Worm (Caenorhabditis elegans): Measurements from ENCODE around the gene T25B6.3.
A peak's percentile ranks its signal among the peaks of the same experiment; 100 is the strongest.

Gene T25B6.3

DNA sequence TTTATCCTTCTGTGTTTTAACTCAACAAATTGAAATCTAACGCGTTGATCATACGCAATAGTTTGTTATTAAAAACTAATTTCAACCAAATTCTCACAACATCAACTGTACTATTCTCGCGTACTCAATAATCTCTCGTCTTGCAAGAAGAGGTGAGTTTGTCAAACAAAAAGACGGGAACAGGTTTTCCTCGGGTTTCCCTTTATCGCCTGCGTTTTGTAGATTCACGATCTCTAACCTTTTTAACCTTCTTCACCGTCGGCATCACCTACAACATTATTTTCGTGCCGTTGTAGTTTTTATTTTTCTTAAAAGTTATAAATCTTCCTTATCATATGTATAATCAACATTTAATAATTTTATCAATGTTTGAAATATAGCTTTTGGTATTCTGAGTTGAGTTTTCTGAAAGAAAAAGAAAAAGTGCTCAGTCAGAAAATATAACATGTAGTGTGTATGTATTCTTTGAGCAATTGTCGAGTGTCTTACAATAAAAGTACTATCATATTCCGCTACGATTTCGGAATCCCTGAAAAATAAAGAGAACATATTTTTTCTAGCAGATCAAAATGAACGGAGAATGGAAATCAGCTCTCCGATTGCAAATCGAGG is 1.6 kb downstream of the T25B6.3 start, which contains the start of gene snf-12:
snf-12 (plus strand) TSS at position 562 of the 612 bp plus-strand sequence.
- TF ChIP-seq somi-1 (GFP tag; optimal IDR thresholded peaks at IDR 0.05) (no peak), pha-4 (tag; optimal IDR thresholded peaks at IDR 0.05) (no peak), let-607 (tag; optimal IDR thresholded peaks at IDR 0.05) (no peak), die-1 (tag; optimal IDR thresholded peaks at IDR 0.05) (no peak)

DNA sequence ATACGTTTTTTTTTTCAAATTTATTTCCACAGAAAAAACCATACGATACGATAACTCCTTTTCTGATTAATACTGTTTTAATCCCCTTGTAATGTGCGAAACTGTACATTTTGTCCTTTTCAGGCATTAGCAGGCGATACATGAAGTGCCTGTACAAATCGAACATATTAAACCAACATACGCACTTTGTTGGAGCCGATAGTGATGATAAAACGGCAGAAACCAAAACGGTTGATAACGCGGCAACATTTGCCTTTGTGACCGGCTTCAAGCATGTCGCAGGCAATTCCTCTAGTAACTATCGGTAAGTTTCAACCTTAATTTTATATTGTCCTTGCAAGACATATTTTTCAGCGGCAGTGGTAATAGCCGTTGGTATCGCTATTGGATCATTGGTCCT is 6.9 kb downstream of the T25B6.3 start, which contains the start of gene nep-22:
nep-22 (plus strand) TSS at position 245 of the 400 bp plus-strand sequence.
- TF ChIP-seq nhr-80 (tag; optimal IDR thresholded peaks at IDR 0.05): peak; percentile 69
- no peak for TF ChIP-seq ceh-79 (tag; optimal IDR thresholded peaks at IDR 0.05)
- no peak for TF ChIP-seq ztf-22 (GFP tag; optimal IDR thresholded peaks at IDR 0.05)

DNA sequence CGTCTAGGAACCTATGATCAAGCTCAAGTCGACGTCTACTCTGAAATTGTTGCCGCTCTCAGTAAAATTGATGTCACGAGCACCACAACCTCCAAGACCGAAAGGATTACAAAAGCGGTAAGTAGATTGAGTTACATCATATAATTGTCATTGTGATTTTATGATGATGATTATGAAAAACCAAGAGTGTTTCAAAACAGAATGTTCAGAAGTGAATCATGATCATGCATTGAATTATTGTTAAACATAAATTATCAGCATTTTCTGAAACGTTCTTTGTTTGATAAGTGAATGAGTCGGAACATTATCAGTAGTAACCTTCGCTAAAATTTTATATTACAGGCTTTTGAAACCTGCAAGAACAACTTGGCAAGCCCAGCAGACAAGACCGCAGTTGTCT is 7.7 kb downstream of the T25B6.3 start:
- TF ChIP-seq lir-1 (GFP tag; conservative IDR thresholded peaks at IDR 0.05) (no peak), ztf-18 (tag; optimal IDR thresholded peaks at IDR 0.05) (no peak), nhr-80 (tag; optimal IDR thresholded peaks at IDR 0.05) (peak; percentile 58)

DNA sequence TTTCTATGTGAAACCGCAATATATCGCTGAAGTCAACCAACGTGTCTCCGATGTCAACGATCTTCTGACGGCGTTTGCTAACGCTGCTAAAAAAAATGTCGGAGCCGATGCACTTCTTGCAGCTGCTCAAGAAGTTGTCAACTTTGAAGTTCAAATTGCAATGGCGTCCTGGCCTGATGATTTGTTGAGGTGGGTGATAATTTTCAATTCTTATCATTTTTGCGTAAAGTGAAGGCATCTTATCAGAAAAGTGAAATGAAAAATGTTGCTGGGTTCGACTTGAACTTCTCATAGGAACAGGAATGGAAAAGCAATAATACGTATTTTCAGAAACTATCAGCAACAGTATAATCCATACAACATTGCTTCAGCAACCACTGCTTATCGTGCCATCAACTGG is 8.8 kb downstream of the T25B6.3 start:
- TF ChIP-seq F52B5.7 (tag; optimal IDR thresholded peaks at IDR 0.05) (no peak), dox-1 (GFP tag; IDR thresholded peaks at IDR 0.05) (peak; percentile 29; the same call in 1 of the 2 replicates), nhr-80 (tag; optimal IDR thresholded peaks at IDR 0.05) (peak; percentile 64), ztf-28 (GFP tag; IDR thresholded peaks at IDR 0.05) (no peak)

ce11 chrX:9045913-9046312 is 18.5 kb downstream of the T25B6.3 start, which contains the start of gene prdm-14:
prdm-14 (plus strand) TSS chrX:9046213.
- no peak for TF ChIP-seq Y53F4B.3 (GFP tag; IDR thresholded peaks at IDR 0.05)
- no peak for TF ChIP-seq somi-1 (GFP tag; optimal IDR thresholded peaks at IDR 0.05)
- no peak for TF ChIP-seq cebp-2 (GFP tag; IDR thresholded peaks at IDR 0.05)
- no peak for TF ChIP-seq F39B2.1 (GFP tag; IDR thresholded peaks at IDR 0.05)
- no peak for TF ChIP-seq nhr-80 (tag; optimal IDR thresholded peaks at IDR 0.05)
- TF ChIP-seq lin-35 (GFP tag; optimal IDR thresholded peaks at IDR 0.05): no peak
- TF ChIP-seq tbx-9 (tag; optimal IDR thresholded peaks at IDR 0.05; ENCODE audit: borderline replicate concordance): no peak
- no peak for TF ChIP-seq madf-6 (GFP tag; IDR thresholded peaks at IDR 0.05)
- TF ChIP-seq ceh-58 (GFP tag; IDR thresholded peaks at IDR 0.05): no peak
- TF ChIP-seq repo-1 (tag; optimal IDR thresholded peaks at IDR 0.05): no peak
- no peak for TF ChIP-seq hmg-20 (GFP tag; IDR thresholded peaks at IDR 0.05)
- no peak for TF ChIP-seq egl-18 (GFP tag; IDR thresholded peaks at IDR 0.05)
- TF ChIP-seq snpc-1.1 (tag; optimal IDR thresholded peaks at IDR 0.05; ENCODE audit: insufficient read depth): no peak
- no peak for TF ChIP-seq let-526 (GFP tag; IDR thresholded peaks at IDR 0.05)
- TF ChIP-seq sdz-38 (tag; optimal IDR thresholded peaks at IDR 0.05): no peak
- TF ChIP-seq die-1 (tag; optimal IDR thresholded peaks at IDR 0.05): no peak
- no peak for TF ChIP-seq ztf-22 (GFP tag; optimal IDR thresholded peaks at IDR 0.05)
- no peak for TF ChIP-seq nhr-27 (tag; optimal IDR thresholded peaks at IDR 0.05)
- no peak for TF ChIP-seq K11D2.4 (GFP tag; IDR thresholded peaks at IDR 0.05)
- no peak for TF ChIP-seq F33H1.4 (GFP tag; IDR thresholded peaks at IDR 0.05)

DNA sequence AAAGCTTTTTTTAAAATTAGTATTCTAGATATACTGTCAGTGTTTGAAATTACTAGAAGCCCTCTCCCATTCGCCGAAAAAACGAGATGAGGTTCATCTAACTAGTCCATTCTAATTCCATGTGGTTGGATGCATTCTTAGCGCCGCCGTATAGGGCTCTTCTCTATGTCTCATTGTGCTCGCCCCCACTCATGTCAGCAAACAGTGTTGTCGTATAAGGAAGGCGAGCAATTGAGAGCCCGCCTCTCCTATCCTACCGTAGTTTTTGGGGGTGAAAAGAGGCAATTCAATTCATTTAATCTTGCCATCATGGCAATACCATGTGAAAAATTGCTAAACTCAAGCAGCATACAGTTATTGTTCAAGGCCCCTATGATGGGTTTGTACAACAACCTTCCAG is 21.3 kb downstream of the T25B6.3 start, which contains the start of gene F47E1.20:
F47E1.20 (plus strand) TSS at position 301 of the 400 bp plus-strand sequence.
- no peak for TF ChIP-seq T07F8.4 (tag; optimal IDR thresholded peaks at IDR 0.05)
- TF ChIP-seq dpff-1 (tag; optimal IDR thresholded peaks at IDR 0.05): no peak
- no peak for TF ChIP-seq snpc-1.3 (tag; optimal IDR thresholded peaks at IDR 0.05; ENCODE audit: insufficient read depth)
- TF ChIP-seq him-1 (tag; optimal IDR thresholded peaks at IDR 0.05): no peak
- TF ChIP-seq nhr-90 (tag; optimal IDR thresholded peaks at IDR 0.05): no peak
- TF ChIP-seq mes-4 (tag; optimal IDR thresholded peaks at IDR 0.05): no peak
- no peak for TF ChIP-seq Y56A3A.18 (GFP tag; IDR thresholded peaks at IDR 0.05)

Measured in whole organism, young adult.